Fruit fly (Drosophila melanogaster) whole organism, embryonic: ENCODE results near the gene MESR6.

ENCODE experiments used
- Ada2b ChIP-seq: fragments of 200-800 bp; sonication (Bioruptor generic); IDR thresholded peaks from 2 replicates; pipeline ENCODE4 v1.3.6; 2022; ENCODE audit warnings: missing biosample characterization, missing genetic modification characterization
- Atf3 ChIP-seq: fragments of 200-800 bp; sonication (Bioruptor generic); optimal IDR thresholded peaks from 3 replicates; lab custom pipeline; 2016; ENCODE audit warnings: missing biosample characterization, missing genetic modification characterization
- B-H1 ChIP-seq: fragments of 200-800 bp; sonication (Bioruptor generic); IDR thresholded peaks from 3 replicates; pipeline ENCODE4 v1.3.6; 2022; ENCODE audit warnings: missing biosample characterization, missing genetic modification characterization
- B-H2 ChIP-seq: fragments of 200-800 bp; sonication (Bioruptor generic); optimal IDR thresholded peaks from 2 replicates; lab custom pipeline; 2018; ENCODE audit warnings: missing biosample characterization, mild to moderate bottlenecking, missing genetic modification characterization
- BtbVII ChIP-seq: fragments of 200-800 bp; sonication (Bioruptor generic); optimal IDR thresholded peaks from 3 replicates; lab custom pipeline; 2017; ENCODE audit warnings: missing biosample characterization, mild to moderate bottlenecking, missing genetic modification characterization
- CG10147 ChIP-seq: fragments of 200-800 bp; sonication (Bioruptor generic); optimal IDR thresholded peaks from 2 replicates; lab custom pipeline; 2019; ENCODE audit warnings: missing biosample characterization, mild to moderate bottlenecking, missing genetic modification characterization, moderate library complexity
- CG11093 ChIP-seq: fragments of 200-800 bp; sonication (Bioruptor generic); IDR thresholded peaks from 3 replicates; pipeline ENCODE4 v1.3.6; 2022; ENCODE audit warnings: missing biosample characterization, missing genetic modification characterization
- CG11723 ChIP-seq: fragments of 200-800 bp; sonication (Bioruptor generic); optimal IDR thresholded peaks from 2 replicates; lab custom pipeline; 2017; ENCODE audit warnings: missing biosample characterization, mild to moderate bottlenecking, missing genetic modification characterization
- CG12744 ChIP-seq: fragments of 200-800 bp; sonication (Bioruptor generic); optimal IDR thresholded peaks from 2 replicates; lab custom pipeline; 2016; ENCODE audit warnings: missing biosample characterization, missing genetic modification characterization
- CG13287 ChIP-seq: fragments of 200-800 bp; sonication (Bioruptor generic); IDR thresholded peaks from 2 replicates; pipeline ENCODE4 v1.3.6; 2022; ENCODE audit warnings: missing biosample characterization, missing genetic modification characterization; ENCODE audit not compliant: partially characterized antibody
- CG13624 ChIP-seq: fragments of 200-800 bp; sonication (Bioruptor generic); optimal IDR thresholded peaks from 2 replicates; lab custom pipeline; 2016; ENCODE audit warnings: missing biosample characterization, missing genetic modification characterization
- CG15514 ChIP-seq: fragments of 200-800 bp; sonication (Bioruptor generic); optimal IDR thresholded peaks from 3 replicates; lab custom pipeline; 2017; ENCODE audit warnings: missing biosample characterization, missing genetic modification characterization, mild to moderate bottlenecking, moderate library complexity, missing genetic modification reagents
- CG16863 ChIP-seq: fragments of 200-800 bp; sonication (Bioruptor generic); optimal IDR thresholded peaks from 3 replicates; lab custom pipeline; 2016; ENCODE audit warnings: missing biosample characterization, missing genetic modification characterization
- CG31441 ChIP-seq: fragments of 200-800 bp; sonication (Bioruptor generic); IDR thresholded peaks from 2 replicates; pipeline ENCODE4 v1.3.6; 2022; ENCODE audit warnings: missing biosample characterization, missing genetic modification characterization
- CG33557 ChIP-seq: fragments of 200-800 bp; sonication (Bioruptor generic); optimal IDR thresholded peaks from 2 replicates; lab custom pipeline; 2019; ENCODE audit warnings: missing biosample characterization, mild to moderate bottlenecking, missing genetic modification characterization, moderate library complexity
- CG3995 ChIP-seq: fragments of 200-800 bp; sonication (Bioruptor generic); optimal IDR thresholded peaks from 3 replicates; lab custom pipeline; 2016; ENCODE audit warnings: missing biosample characterization, missing genetic modification characterization
- CG4820 ChIP-seq: fragments of 200-800 bp; sonication (Bioruptor generic); optimal IDR thresholded peaks from 3 replicates; lab custom pipeline; 2016; ENCODE audit warnings: missing biosample characterization, missing genetic modification characterization
- CG5953 ChIP-seq: fragments of 200-800 bp; sonication (Bioruptor generic); IDR thresholded peaks from 2 replicates; pipeline ENCODE4 v1.3.6; 2022; ENCODE audit warnings: missing biosample characterization, missing genetic modification characterization
- CG6683 ChIP-seq: fragments of 200-800 bp; sonication (Bioruptor generic); optimal IDR thresholded peaks from 2 replicates; lab custom pipeline; 2017; ENCODE audit warnings: missing biosample characterization, mild to moderate bottlenecking, missing genetic modification characterization, missing genetic modification reagents
- CkIIα-i1 ChIP-seq: fragments of 200-800 bp; sonication (Bioruptor generic); IDR thresholded peaks from 2 replicates; pipeline ENCODE4 v1.3.6; 2022; ENCODE audit warnings: missing biosample characterization, missing genetic modification characterization
- Fer2 ChIP-seq: fragments of 200-800 bp; sonication (Bioruptor generic); optimal IDR thresholded peaks from 2 replicates; lab custom pipeline; 2018; ENCODE audit warnings: missing biosample characterization, mild to moderate bottlenecking, missing genetic modification characterization, moderate library complexity
- Fer3 ChIP-seq: fragments of 200-800 bp; sonication (Bioruptor generic); optimal IDR thresholded peaks from 2 replicates; lab custom pipeline; 2018; ENCODE audit warnings: missing biosample characterization, mild to moderate bottlenecking, missing genetic modification characterization, moderate library complexity
- GATAe ChIP-seq: fragments of 200-800 bp; sonication (Bioruptor generic); conservative IDR thresholded peaks from 2 replicates; pipeline ENCODE4 v1.3.6; 2022; ENCODE audit warnings: missing biosample characterization, missing genetic modification characterization
- Hr3 ChIP-seq: fragments of 200-800 bp; sonication (Bioruptor generic); optimal IDR thresholded peaks from 3 replicates; lab custom pipeline; 2016; ENCODE audit warnings: missing biosample characterization, missing genetic modification characterization
- Mad ChIP-seq: fragments of 200-800 bp; sonication (Bioruptor generic); optimal IDR thresholded peaks from 2 replicates; lab custom pipeline; 2016; ENCODE audit warnings: missing biosample characterization, missing genetic modification characterization
- Sry-β ChIP-seq: fragments of 200-800 bp; sonication (Bioruptor generic); optimal IDR thresholded peaks from 2 replicates; lab custom pipeline; 2018; ENCODE audit warnings: missing biosample characterization, mild to moderate bottlenecking, missing genetic modification characterization, moderate library complexity
- Vsx1 ChIP-seq: fragments of 200-800 bp; sonication (Bioruptor generic); optimal IDR thresholded peaks from 2 replicates; lab custom pipeline; 2017; ENCODE audit warnings: missing biosample characterization, mild to moderate bottlenecking, missing genetic modification characterization, missing genetic modification reagents
- ase ChIP-seq: fragments of 200-800 bp; sonication (Bioruptor generic); IDR thresholded peaks from 3 replicates; pipeline ENCODE4 v1.3.6; 2022; ENCODE audit warnings: missing biosample characterization, missing genetic modification characterization
- bowl ChIP-seq: fragments of 200-800 bp; sonication (Bioruptor generic); IDR thresholded peaks from 2 replicates; pipeline ENCODE4 v1.3.6; 2022; ENCODE audit warnings: missing biosample characterization, missing genetic modification characterization
- exex ChIP-seq: fragments of 200-800 bp; sonication (Bioruptor generic); optimal IDR thresholded peaks from 4 replicates; lab custom pipeline; 2018; ENCODE audit warnings: missing biosample characterization, mild to moderate bottlenecking, missing genetic modification characterization, moderate library complexity
- gcm ChIP-seq: fragments of 200-800 bp; sonication (Bioruptor generic); optimal IDR thresholded peaks from 2 replicates; lab custom pipeline; 2019; ENCODE audit warnings: missing biosample characterization, mild to moderate bottlenecking, missing genetic modification characterization, moderate library complexity
- maf-S ChIP-seq: fragments of 200-800 bp; sonication (Bioruptor generic); optimal IDR thresholded peaks from 2 replicates; lab custom pipeline; 2016; ENCODE audit warnings: missing biosample characterization, missing genetic modification characterization
- mam ChIP-seq: fragments of 200-800 bp; sonication (Bioruptor generic); optimal IDR thresholded peaks from 3 replicates; lab custom pipeline; 2016; ENCODE audit warnings: missing biosample characterization, missing genetic modification characterization
- odd ChIP-seq: fragments of 200-800 bp; sonication (Bioruptor generic); optimal IDR thresholded peaks from 2 replicates; lab custom pipeline; 2017; ENCODE audit warnings: missing biosample characterization, mild to moderate bottlenecking, missing genetic modification characterization
- p53 ChIP-seq: fragments of 200-800 bp; sonication (Bioruptor generic); optimal IDR thresholded peaks from 2 replicates; lab custom pipeline; 2016; ENCODE audit warnings: missing biosample characterization, missing genetic modification characterization
- pan ChIP-seq, 4 experiments: fragments of >200 bp in 3 of 4; fragments of 200-800 bp in 1 of 4; sonication (Bioruptor generic) in 1 of 4; optimal IDR thresholded peaks in 3 of 4; IDR thresholded peaks in 1 of 4; 2 replicates each; pipeline versions ENCODE4 v1.3.6 to Lab custom; 2017 to 2022; ENCODE audit warnings: missing biosample characterization in 2 of 4, missing genetic modification characterization in 2 of 4, mixed read lengths in 1 of 4
- peb ChIP-seq: fragments of 200-800 bp; sonication (Bioruptor generic); IDR thresholded peaks from 2 replicates; pipeline ENCODE4 v1.3.6; 2022; ENCODE audit warnings: missing biosample characterization, missing genetic modification characterization
- prd ChIP-seq, 3 experiments: fragments of >200 bp in 2 of 3; fragments of 200-800 bp in 1 of 3; sonication (Bioruptor generic) in 1 of 3; optimal IDR thresholded peaks in 2 of 3; IDR thresholded peaks in 1 of 3; 2 replicates in 2 of 3; 3 replicates in 1 of 3; pipeline versions ENCODE4 v1.3.6 to Lab custom; 2017 to 2022; ENCODE audit warnings: missing biosample characterization in 1 of 3, missing genetic modification characterization in 1 of 3
- pros ChIP-seq: fragments of 200-800 bp; sonication (Bioruptor generic); optimal IDR thresholded peaks from 3 replicates; lab custom pipeline; 2019; ENCODE audit warnings: missing biosample characterization, mild to moderate bottlenecking, missing genetic modification characterization, moderate library complexity
- repo ChIP-seq: fragments of 200-800 bp; sonication (Bioruptor generic); optimal IDR thresholded peaks from 2 replicates; lab custom pipeline; 2016; ENCODE audit warnings: missing biosample characterization, missing genetic modification characterization
- sd ChIP-seq: fragments of 200-800 bp; sonication (Bioruptor generic); optimal IDR thresholded peaks from 3 replicates; lab custom pipeline; 2018; ENCODE audit warnings: missing biosample characterization, mild to moderate bottlenecking, missing genetic modification characterization, moderate library complexity
- sens ChIP-seq: fragments of 200-800 bp; sonication (Bioruptor generic); peaks from one replicate; lab custom pipeline; 2016; ENCODE audit warnings: missing biosample characterization, missing genetic modification characterization
- shn ChIP-seq: fragments of 200-800 bp; sonication (Bioruptor generic); optimal IDR thresholded peaks from 3 replicates; lab custom pipeline; 2016; ENCODE audit warnings: missing biosample characterization, missing genetic modification characterization
- tna ChIP-seq: fragments of 200-800 bp; sonication (Bioruptor generic); IDR thresholded peaks from 2 replicates; pipeline ENCODE4 v1.3.6; 2022; ENCODE audit warnings: missing biosample characterization, missing genetic modification characterization; ENCODE audit not compliant: partially characterized antibody
- tup ChIP-seq: fragments of 200-800 bp; sonication (Bioruptor generic); optimal IDR thresholded peaks from 2 replicates; lab custom pipeline; 2016; ENCODE audit warnings: missing biosample characterization, mild to moderate bottlenecking, missing genetic modification characterization, moderate library complexity
- tx ChIP-seq: fragments of 200-800 bp; sonication (Bioruptor generic); optimal IDR thresholded peaks from 2 replicates; lab custom pipeline; 2016; ENCODE audit warnings: missing biosample characterization, missing genetic modification characterization
- wor ChIP-seq: fragments of 200-800 bp; sonication (Bioruptor generic); IDR thresholded peaks from 2 replicates; pipeline ENCODE4 v1.3.6; 2022; ENCODE audit warnings: missing biosample characterization, missing genetic modification characterization
- z ChIP-seq: fragments of 200-800 bp; sonication (Bioruptor generic); IDR thresholded peaks from 3 replicates; pipeline ENCODE4 v1.3.6; 2022; ENCODE audit warnings: missing biosample characterization, missing genetic modification characterization
- zen ChIP-seq: fragments of 200-800 bp; sonication (Bioruptor generic); optimal IDR thresholded peaks from 3 replicates; lab custom pipeline; 2018; ENCODE audit warnings: missing biosample characterization, mild to moderate bottlenecking, missing genetic modification characterization, moderate library complexity

Gene MESR6

DNA sequence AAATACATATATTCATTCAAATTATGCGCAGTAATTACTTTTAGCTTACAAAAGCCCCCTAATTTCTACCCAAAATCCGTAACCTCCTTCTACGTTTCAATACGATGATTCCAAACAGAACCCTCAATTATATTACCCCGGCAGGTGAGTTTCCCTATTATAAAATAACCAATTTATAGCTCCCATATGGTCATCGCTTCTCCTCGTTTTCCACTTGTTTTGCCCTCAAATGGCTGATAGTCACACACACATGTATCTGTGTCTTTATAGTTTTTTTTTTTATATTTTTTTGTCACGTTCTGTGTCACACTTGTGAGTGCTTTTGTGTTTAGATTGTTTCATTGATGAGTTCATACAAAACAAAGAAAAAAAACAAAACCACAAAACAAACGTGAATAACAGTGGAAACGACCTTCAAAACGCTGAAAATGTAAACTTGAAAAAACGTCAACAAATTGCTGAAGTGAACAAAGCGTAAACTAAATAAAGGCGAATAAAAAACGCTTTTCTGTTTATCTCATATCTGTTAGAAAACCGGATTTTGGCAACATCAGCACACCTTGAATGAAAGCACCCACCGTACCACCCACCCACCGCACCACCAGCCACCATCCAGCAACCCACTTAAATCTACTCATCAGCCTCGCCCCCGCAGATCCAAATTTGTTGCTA, 21.2 kb upstream of the MESR6 start:
- no peak for TF ChIP-seq GATAe
- TF ChIP-seq CG33557 (GFP tag; lab: Kevin White, UChicago), result no peak
- TF ChIP-seq CG5953, result no peak
- TF ChIP-seq CG31441 (GFP tag; lab: Robert Waterston, UW), result 0 out of 2 replicates have a peak, but pooled peaks have one; percentile 22
- TF ChIP-seq tup, result no peak
- no peak for TF ChIP-seq peb (GFP tag; lab: Robert Waterston, UW)
- TF ChIP-seq Hr3, result no peak
- peak; percentile 48 for TF ChIP-seq Fer3
- no peak for TF ChIP-seq B-H1 (GFP tag; lab: Robert Waterston, UW)
- TF ChIP-seq sd (tag; lab: Kevin White, UChicago), result peak; percentile 80
- no peak for TF ChIP-seq maf-S (GFP tag; lab: Kevin White, UChicago)
- TF ChIP-seq odd (GFP tag; lab: Kevin White, UChicago), result no peak
- no peak for TF ChIP-seq Sry-β
- TF ChIP-seq CG11723, result no peak
- no peak for TF ChIP-seq pan (optimal IDR thresholded peaks at IDR 0.05; lab: Kevin White, UChicago)
- TF ChIP-seq pan (GFP tag; optimal IDR thresholded peaks at IDR 0.05 in 1 of 2, IDR thresholded peaks at IDR 0.05 in 1 of 2), result no peak
- TF ChIP-seq tna, result no peak
- peak; percentile 2 for TF ChIP-seq Fer2 (tag; lab: Kevin White, UChicago)
- TF ChIP-seq gcm (GFP tag; lab: Kevin White, UChicago), result no peak
- TF ChIP-seq CG16863, result no peak
- no peak for TF ChIP-seq shn (GFP tag; lab: Kevin White, UChicago)
- TF ChIP-seq CG10147 (GFP tag; lab: Kevin White, UChicago), result peak; percentile 24
- TF ChIP-seq sens, result peak; percentile 71
- no peak for TF ChIP-seq p53 (GFP tag; lab: Kevin White, UChicago)
- TF ChIP-seq CG13624 (GFP tag; lab: Kevin White, UChicago), result no peak
- TF ChIP-seq CG13287, result peak; percentile 30; the same call in 1 of the 2 replicates
- no peak for TF ChIP-seq wor (GFP tag; lab: Robert Waterston, UW)
- no peak for TF ChIP-seq prd (optimal IDR thresholded peaks at IDR 0.05; lab: Kevin White, UChicago)
- TF ChIP-seq prd (GFP tag; IDR thresholded peaks at IDR 0.05; lab: Robert Waterston, UW), result peak; percentile 48; the same call in 1 of the 3 replicates
- no peak for TF ChIP-seq bowl (GFP tag; lab: Robert Waterston, UW)
- no peak for TF ChIP-seq repo (GFP tag; lab: Kevin White, UChicago)
- peak; percentile 19 for TF ChIP-seq BtbVII (GFP tag; lab: Kevin White, UChicago)
- no peak for TF ChIP-seq CG11093 (GFP tag; lab: Robert Waterston, UW)
- no peak for TF ChIP-seq CG4820 (GFP tag; lab: Kevin White, UChicago)
- TF ChIP-seq CG15514 (GFP tag; lab: Kevin White, UChicago), result peak; percentile 45
- no peak for TF ChIP-seq ase
- no peak for TF ChIP-seq CkIIα-i1 (GFP tag; lab: Robert Waterston, UW)
- TF ChIP-seq Ada2b (GFP tag; lab: Robert Waterston, UW), result 0 out of 2 replicates have a peak, but pooled peaks have one; percentile 25
- TF ChIP-seq B-H2 (GFP tag; lab: Kevin White, UChicago), result peak; percentile 62
- no peak for TF ChIP-seq CG12744
- TF ChIP-seq mam (GFP tag; lab: Kevin White, UChicago), result peak; percentile 21
- TF ChIP-seq CG3995 (GFP tag; lab: Kevin White, UChicago), result peak; percentile 0
- TF ChIP-seq exex, result no peak
- no peak for TF ChIP-seq zen (tag; lab: Kevin White, UChicago)
- TF ChIP-seq Atf3 (GFP tag; lab: Kevin White, UChicago), result no peak
- 0 out of 3 replicates have a peak, but pooled peaks have one; percentile 62 for TF ChIP-seq z (GFP tag; lab: Robert Waterston, UW)
- TF ChIP-seq CG6683, result no peak
- no peak for TF ChIP-seq Mad (GFP tag; lab: Kevin White, UChicago)
- no peak for TF ChIP-seq Vsx1 (GFP tag; lab: Kevin White, UChicago)
- no peak for TF ChIP-seq tx (GFP tag; lab: Kevin White, UChicago)
- peak; percentile 3 for TF ChIP-seq pros (GFP tag; lab: Kevin White, UChicago)
